Worm (Caenorhabditis elegans) whole organism, L1 larva: ENCODE results near the gene gcy-5.

ENCODE experiments used
- ama-1 ChIP-seq: fragments of 150-350 bp; optimal IDR thresholded peaks from 2 replicates; lab custom pipeline; 2014
- nhr-76 ChIP-seq: sonication (generic microtip); optimal IDR thresholded peaks from 2 replicates; lab custom pipeline; 2017; ENCODE audit warnings: missing biosample characterization, missing genetic modification characterization

- no peak for TF ChIP-seq ama-1 (lab: Kevin White, UChicago)
- TF ChIP-seq nhr-76: no peak
Observed at ce11 chrII:10357468-10358007, 41.5 kb upstream of the gcy-5 start, which contains the start of gene C07E3.3.
